Fruit fly (Drosophila melanogaster): ENCODE data around the gene Nak.

dm6 chr2L:18914829-18915228, 53.7 kb downstream of the Nak start:
- TF ChIP-seq pad (GFP tag; optimal IDR thresholded peaks at IDR 0.05) (no peak), CG33017 (tag; optimal IDR thresholded peaks at IDR 0.05) (no peak), CG7101 (tag; optimal IDR thresholded peaks at IDR 0.05) (no peak), Hr96 (GFP tag; optimal IDR thresholded peaks at IDR 0.05) (no peak), Clk (GFP tag; optimal IDR thresholded peaks at IDR 0.05) (no peak), CG14711 (tag; optimal IDR thresholded peaks at IDR 0.05) (no peak), ovo (GFP tag; optimal IDR thresholded peaks at IDR 0.05) (no peak)
